Fruit fly (Drosophila melanogaster) whole organism: ENCODE results near the gene Prp18.

Experiments used
- CG8478 ChIP-seq: fragments of >200 bp; optimal IDR thresholded peaks from 2 replicates; lab custom pipeline; 2018; ENCODE audit warnings: inconsistent platforms
- Dll ChIP-seq: fragments of >200 bp; optimal IDR thresholded peaks from 2 replicates; lab custom pipeline; 2017
- EcR ChIP-seq, 2 experiments: fragments of >200 bp; optimal IDR thresholded peaks; 2 replicates each; lab custom pipeline; 2017; ENCODE audit warnings: missing biosample characterization in 2 of 2, missing genetic modification characterization in 2 of 2, missing genetic modification reagents in 2 of 2
- pan ChIP-seq: fragments of >200 bp; optimal IDR thresholded peaks from 2 replicates; lab custom pipeline; 2017
- psq ChIP-seq: fragments of >200 bp; optimal IDR thresholded peaks from 2 replicates; lab custom pipeline; 2017
- usp ChIP-seq: fragments of >200 bp; optimal IDR thresholded peaks from 2 replicates; lab custom pipeline; 2017; ENCODE audit warnings: missing biosample characterization, missing genetic modification characterization, mixed read lengths

DNA sequence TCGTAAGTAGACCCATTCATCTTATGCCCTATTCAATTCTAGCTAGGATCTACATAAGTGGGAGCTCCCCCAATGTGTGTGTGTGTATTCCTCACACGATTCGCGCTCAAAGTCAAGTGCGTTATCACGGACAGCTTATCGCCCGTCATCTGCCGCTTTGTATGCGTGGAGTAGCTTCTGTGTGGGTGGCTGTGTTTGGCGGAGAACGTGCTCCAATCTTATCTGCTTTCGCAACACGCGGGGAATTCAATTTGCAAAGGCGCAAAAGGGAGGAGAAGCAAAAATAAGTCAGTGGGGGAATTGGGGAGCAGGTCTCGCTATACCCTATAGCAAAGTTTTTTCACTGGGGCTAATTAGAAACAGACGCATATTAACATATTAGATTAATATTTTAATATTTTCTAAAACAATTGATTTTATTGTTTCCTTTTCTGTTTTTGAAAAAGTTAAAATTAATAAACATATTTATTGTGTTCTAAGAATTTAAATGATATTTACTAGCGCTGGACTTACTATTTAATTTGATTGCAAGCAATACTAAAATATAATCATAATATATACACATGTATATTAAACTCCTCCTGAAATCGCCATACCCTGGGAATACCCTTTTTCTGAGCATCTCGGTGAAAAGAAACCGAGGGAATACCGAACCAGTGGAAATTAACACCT is 45.8 kb downstream of the Prp18 start:
- TF ChIP-seq CG8478 (lab: Kevin White, UChicago) = no peak
- peak; percentile 59 for TF ChIP-seq pan
- no peak for TF ChIP-seq Dll
- no peak for TF ChIP-seq psq (lab: Kevin White, UChicago)
- TF ChIP-seq usp = no peak
- TF ChIP-seq EcR (GFP tag; optimal IDR thresholded peaks at IDR 0.05; lab: Kevin White, UChicago) = no peak
